Worm (Caenorhabditis elegans): Measurements from ENCODE around the gene C14C6.5.

Gene C14C6.5

DNA sequence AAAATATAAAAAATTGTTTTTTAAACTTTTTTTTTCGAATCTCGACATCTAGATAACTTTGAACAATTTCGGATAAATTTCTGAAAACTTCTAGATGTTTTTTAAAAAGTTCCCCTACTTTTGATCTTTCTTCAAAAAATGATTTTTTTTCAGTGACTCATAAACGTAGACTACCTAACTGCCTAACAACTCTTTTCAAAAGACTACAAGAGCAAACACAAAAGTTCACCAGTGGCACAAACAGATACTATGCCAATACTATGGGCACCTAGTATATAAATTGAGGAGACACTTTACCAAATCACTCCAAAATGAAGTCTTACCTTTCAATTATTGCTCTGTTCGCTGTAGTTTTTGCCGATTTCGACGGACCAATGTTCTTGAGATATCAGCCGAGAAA, 32.7 kb upstream of the C14C6.5 start, which contains the start of gene srlf-35:
Gene srlf-35, plus strand, starts transcription at position 301 of the 400 bp plus-strand sequence.
- no peak for TF ChIP-seq aly-2 (tag; optimal IDR thresholded peaks at IDR 0.05)
- TF ChIP-seq zag-1 (tag; optimal IDR thresholded peaks at IDR 0.05), result no peak
- no peak for TF ChIP-seq dmd-4 (tag; optimal IDR thresholded peaks at IDR 0.05)
- no peak for TF ChIP-seq nhr-21 (tag; optimal IDR thresholded peaks at IDR 0.05)
- no peak for TF ChIP-seq nhr-23 (tag; optimal IDR thresholded peaks at IDR 0.05)
- no peak for TF ChIP-seq ztf-11 (tag; optimal IDR thresholded peaks at IDR 0.05)
- TF ChIP-seq F13H6.1 (tag; optimal IDR thresholded peaks at IDR 0.05), result no peak
- no peak for TF ChIP-seq nhr-12 (tag; optimal IDR thresholded peaks at IDR 0.05)
- TF ChIP-seq nhr-10 (tag; optimal IDR thresholded peaks at IDR 0.05), result no peak
- no peak for TF ChIP-seq lin-13 (GFP tag; optimal IDR thresholded peaks at IDR 0.05)
- TF ChIP-seq nhr-11 (tag; optimal IDR thresholded peaks at IDR 0.05), result no peak

DNA sequence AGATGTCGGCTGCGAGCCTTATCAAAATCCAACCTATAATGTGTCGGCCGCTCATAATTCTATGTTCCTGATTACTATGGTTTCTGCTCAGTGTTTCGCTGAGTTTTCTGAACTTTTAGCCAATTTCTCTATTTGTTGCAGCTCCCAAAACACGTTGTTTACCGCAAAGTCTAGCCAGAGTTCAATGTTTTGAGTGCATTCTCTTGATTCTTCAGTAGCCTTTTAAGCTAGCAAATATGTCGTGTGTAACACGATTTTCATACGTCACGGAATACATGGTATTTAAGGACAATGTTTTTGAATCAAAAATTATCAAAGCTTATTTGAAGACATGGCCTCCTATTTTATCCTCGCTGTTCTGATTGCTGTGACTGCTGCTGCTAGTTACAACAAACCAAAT, 31.2 kb upstream of the C14C6.5 start, which contains the start of gene srlf-19:
Gene srlf-19, plus strand, starts transcription at position 301 of the 400 bp plus-strand sequence.
- no peak for TF ChIP-seq egl-27 (tag; optimal IDR thresholded peaks at IDR 0.05)
- TF ChIP-seq snpc-4 (tag; optimal IDR thresholded peaks at IDR 0.05), result no peak
- no peak for TF ChIP-seq nhr-23 (tag; optimal IDR thresholded peaks at IDR 0.05)
- no peak for TF ChIP-seq ama-1 (optimal IDR thresholded peaks at IDR 0.05)

DNA sequence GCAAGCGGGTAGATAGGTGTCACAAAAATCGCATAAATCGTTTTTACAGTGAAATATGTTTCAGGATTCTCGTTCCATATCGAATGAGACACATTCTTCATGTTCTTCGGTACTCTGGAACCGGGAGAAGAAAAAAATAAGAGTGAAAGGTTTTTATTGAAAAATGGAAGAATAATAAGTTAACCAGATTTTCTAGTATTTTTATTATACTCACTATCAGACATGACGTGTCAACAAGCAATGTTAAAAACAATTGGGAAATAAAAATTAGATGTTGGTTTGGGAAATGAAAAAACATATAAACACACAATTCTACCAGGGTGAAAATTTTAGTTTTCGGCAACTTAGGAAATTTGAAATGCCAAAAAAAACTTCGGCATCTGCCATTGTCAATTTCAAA, 24.0 kb upstream of the C14C6.5 start, which contains the start of gene srh-37:
Gene srh-37, minus strand, starts transcription at position 101 of the 400 bp plus-strand sequence.
- TF ChIP-seq sma-9 (GFP tag; optimal IDR thresholded peaks at IDR 0.05), result no peak
- no peak for TF ChIP-seq sma-9 (tag; optimal IDR thresholded peaks at IDR 0.05)
- TF ChIP-seq nhr-6 (tag; optimal IDR thresholded peaks at IDR 0.05), result no peak
- no peak for TF ChIP-seq elt-3 (tag; optimal IDR thresholded peaks at IDR 0.05)
- TF ChIP-seq Y55F3AM.14 (GFP tag; optimal IDR thresholded peaks at IDR 0.05), result no peak
- no peak for TF ChIP-seq ZK546.5 (tag; optimal IDR thresholded peaks at IDR 0.05)

DNA sequence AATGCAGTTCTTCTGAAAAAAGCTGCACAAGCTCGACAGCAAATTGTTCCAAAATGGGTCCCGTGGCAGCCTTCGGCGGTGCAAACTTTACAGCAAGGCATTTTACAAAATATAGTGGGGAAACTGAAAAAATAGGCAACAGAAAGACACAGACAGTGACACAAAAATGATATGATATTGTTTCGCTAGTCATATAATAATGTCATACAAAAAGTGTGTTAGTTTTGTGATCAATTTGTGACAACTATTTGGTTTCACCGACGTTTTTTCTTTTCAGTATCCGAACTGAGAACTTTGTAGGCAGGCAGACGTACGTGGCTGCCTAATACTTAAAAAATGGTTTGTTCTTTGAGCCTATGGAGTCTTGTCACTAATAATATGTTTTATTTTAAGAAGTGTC, 17.0 kb upstream of the C14C6.5 start, which contains the start of gene nhr-210:
Gene nhr-210, minus strand, starts transcription at position 101 of the 400 bp plus-strand sequence.
- TF ChIP-seq dmd-4 (tag; optimal IDR thresholded peaks at IDR 0.05) (no peak), nhr-21 (tag; optimal IDR thresholded peaks at IDR 0.05) (no peak), egl-27 (tag; optimal IDR thresholded peaks at IDR 0.05) (no peak)

- no peak for TF ChIP-seq mab-5 (tag; optimal IDR thresholded peaks at IDR 0.05)
Observed at ce11 chrV:521517-521916, 14.9 kb upstream of the C14C6.5 start, which contains the start of gene srw-107. TSS of gene srw-107 (minus strand) at chrV:521617.

- no peak for TF ChIP-seq nhr-23 (tag; optimal IDR thresholded peaks at IDR 0.05)
- no peak for TF ChIP-seq nhr-25 (tag; optimal IDR thresholded peaks at IDR 0.05)
- TF ChIP-seq elt-3 (tag; optimal IDR thresholded peaks at IDR 0.05), result no peak
- no peak for TF ChIP-seq alr-1 (tag; optimal IDR thresholded peaks at IDR 0.05)
- no peak for TF ChIP-seq lsy-2 (tag; optimal IDR thresholded peaks at IDR 0.05)
- peak; percentile 10 for TF ChIP-seq sma-9 (GFP tag; optimal IDR thresholded peaks at IDR 0.05)
- no peak for TF ChIP-seq sma-9 (tag; optimal IDR thresholded peaks at IDR 0.05)
- no peak for TF ChIP-seq F13H6.1 (tag; optimal IDR thresholded peaks at IDR 0.05)
Observed at ce11 chrV:524058-524457, 12.4 kb upstream of the C14C6.5 start, which contains the start of gene lipl-3. TSS of gene lipl-3 (minus strand) at chrV:524218.

DNA sequence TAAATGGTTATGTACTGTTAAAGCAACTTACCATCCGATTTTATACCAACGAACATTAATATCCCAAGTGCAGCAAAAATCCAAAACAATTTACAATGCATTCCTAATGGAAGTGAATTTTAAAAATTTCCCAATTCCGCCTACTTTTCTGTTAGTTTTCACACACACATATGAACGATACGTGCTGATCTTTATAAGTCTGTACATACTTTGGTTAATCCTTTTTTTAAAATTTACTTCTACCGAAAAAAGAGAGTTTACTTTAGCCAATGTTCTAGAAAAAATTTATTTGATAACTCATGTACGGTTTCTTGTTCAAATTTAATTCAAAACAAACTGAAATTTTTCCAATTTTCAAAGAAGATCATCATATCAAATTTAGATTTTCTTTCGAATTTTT, 11.4 kb upstream of the C14C6.5 start, which contains the start of gene R11G11.16:
Gene R11G11.16, minus strand, starts transcription at position 101 of the 400 bp plus-strand sequence.
- TF ChIP-seq sem-4 (tag; optimal IDR thresholded peaks at IDR 0.05), result no peak
- no peak for TF ChIP-seq sma-9 (GFP tag; optimal IDR thresholded peaks at IDR 0.05)
- no peak for TF ChIP-seq sma-9 (tag; optimal IDR thresholded peaks at IDR 0.05)
- no peak for TF ChIP-seq ceh-16 (tag; optimal IDR thresholded peaks at IDR 0.05)
- TF ChIP-seq C34F6.9 (tag; optimal IDR thresholded peaks at IDR 0.05), result no peak
- TF ChIP-seq ZK546.5 (tag; optimal IDR thresholded peaks at IDR 0.05), result no peak
- TF ChIP-seq mab-5 (tag; optimal IDR thresholded peaks at IDR 0.05), result no peak
- TF ChIP-seq zag-1 (tag; optimal IDR thresholded peaks at IDR 0.05), result no peak
- no peak for TF ChIP-seq ama-1 (optimal IDR thresholded peaks at IDR 0.05)
- no peak for TF ChIP-seq aly-2 (tag; optimal IDR thresholded peaks at IDR 0.05)
- TF ChIP-seq dmd-4 (tag; optimal IDR thresholded peaks at IDR 0.05), result no peak
- no peak for TF ChIP-seq F13H6.1 (tag; optimal IDR thresholded peaks at IDR 0.05)
- TF ChIP-seq mdl-1 (tag; optimal IDR thresholded peaks at IDR 0.05), result no peak
- no peak for TF ChIP-seq Y55F3AM.14 (GFP tag; optimal IDR thresholded peaks at IDR 0.05)
- TF ChIP-seq ceh-82 (tag; optimal IDR thresholded peaks at IDR 0.05), result no peak
- no peak for TF ChIP-seq lsy-2 (tag; optimal IDR thresholded peaks at IDR 0.05)
- no peak for TF ChIP-seq ztf-1 (GFP tag; conservative IDR thresholded peaks at IDR 0.05)
- no peak for TF ChIP-seq nhr-237 (tag; optimal IDR thresholded peaks at IDR 0.05)

Measured in whole organism, L2 larva.